Fruit fly (Drosophila melanogaster) whole organism, embryonic: Measurements from ENCODE around the gene mod.

Experiments used
- Atf6 ChIP-seq: fragments of 200-800 bp; sonication (Bioruptor generic); IDR thresholded peaks from 2 replicates; pipeline ENCODE4 v1.3.6; 2022; ENCODE audit warnings: missing biosample characterization, missing genetic modification characterization
- BEAF-32 ChIP-seq: fragments of 200-800 bp; sonication (Bioruptor generic); optimal IDR thresholded peaks from 3 replicates; lab custom pipeline; 2017; ENCODE audit warnings: missing biosample characterization, missing genetic modification characterization, mild to moderate bottlenecking, moderate library complexity, missing genetic modification reagents
- CG10267 ChIP-seq: fragments of 200-800 bp; sonication (Bioruptor generic); optimal IDR thresholded peaks from 2 replicates; lab custom pipeline; 2018; ENCODE audit warnings: missing biosample characterization, mild to moderate bottlenecking, missing genetic modification characterization, moderate library complexity
- CG11504 ChIP-seq: fragments of 200-800 bp; sonication (Bioruptor generic); optimal IDR thresholded peaks from 3 replicates; lab custom pipeline; 2019; ENCODE audit warnings: missing biosample characterization, mild to moderate bottlenecking, missing genetic modification characterization, moderate library complexity
- CG12659 ChIP-seq: fragments of 200-800 bp; sonication (Bioruptor generic); optimal IDR thresholded peaks from 3 replicates; lab custom pipeline; 2017; ENCODE audit warnings: mild to moderate bottlenecking, missing biosample characterization, missing genetic modification reagents, missing genetic modification characterization
- CG14710 ChIP-seq: fragments of 200-800 bp; sonication (Bioruptor generic); optimal IDR thresholded peaks from 3 replicates; lab custom pipeline; 2019; ENCODE audit warnings: missing biosample characterization, mild to moderate bottlenecking, missing genetic modification characterization, moderate library complexity
- CG1529 ChIP-seq: fragments of 200-800 bp; sonication (Bioruptor generic); optimal IDR thresholded peaks from 3 replicates; lab custom pipeline; 2018; ENCODE audit warnings: missing biosample characterization, missing genetic modification characterization
- CG1603 ChIP-seq: fragments of 200-800 bp; sonication (Bioruptor generic); optimal IDR thresholded peaks from 2 replicates; lab custom pipeline; 2019; ENCODE audit warnings: missing biosample characterization, mild to moderate bottlenecking, missing genetic modification characterization, moderate library complexity
- CG2712 ChIP-seq: fragments of 200-800 bp; optimal IDR thresholded peaks from 3 replicates; lab custom pipeline; 2019; ENCODE audit warnings: missing biosample characterization, mild to moderate bottlenecking, missing genetic modification characterization, moderate library complexity
- CG30020 ChIP-seq: fragments of 200-800 bp; optimal IDR thresholded peaks from 2 replicates; lab custom pipeline; 2019; ENCODE audit warnings: missing biosample characterization, mild to moderate bottlenecking, missing genetic modification characterization, moderate library complexity
- CG3847 ChIP-seq: fragments of 200-800 bp; sonication (Bioruptor generic); IDR thresholded peaks from 2 replicates; pipeline ENCODE4 v1.3.6; 2022; ENCODE audit warnings: missing biosample characterization, missing genetic modification characterization
- CG7963 ChIP-seq: fragments of 200-800 bp; sonication (Bioruptor generic); IDR thresholded peaks from 3 replicates; pipeline ENCODE4 v1.3.6; 2022; ENCODE audit warnings: missing biosample characterization, missing genetic modification characterization; ENCODE audit not compliant: partially characterized antibody
- CG8290 ChIP-seq, 3 experiments: fragments of 200-800 bp; sonication (Bioruptor generic); optimal IDR thresholded peaks; 2 replicates each; lab custom pipeline; 2016 to 2019; ENCODE audit warnings: missing biosample characterization in 3 of 3, missing genetic modification characterization in 3 of 3, mild to moderate bottlenecking in 2 of 3, moderate library complexity in 1 of 3
- CG9797 ChIP-seq: fragments of 200-800 bp; sonication (Bioruptor generic); optimal IDR thresholded peaks from 3 replicates; lab custom pipeline; 2018; ENCODE audit warnings: missing biosample characterization, mild to moderate bottlenecking, missing genetic modification characterization
- D19A ChIP-seq: fragments of 200-800 bp; optimal IDR thresholded peaks from 3 replicates; lab custom pipeline; 2019; ENCODE audit warnings: missing biosample characterization, mild to moderate bottlenecking, missing genetic modification characterization, moderate library complexity
- Dip3 ChIP-seq: fragments of 200-800 bp; sonication (Bioruptor generic); optimal IDR thresholded peaks from 3 replicates; lab custom pipeline; 2016; ENCODE audit warnings: missing biosample characterization, missing genetic modification characterization
- Ets97D ChIP-seq: fragments of 200-800 bp; sonication (Bioruptor generic); optimal IDR thresholded peaks from 3 replicates; lab custom pipeline; 2016; ENCODE audit warnings: missing biosample characterization, missing genetic modification characterization
- HmgD ChIP-seq: fragments of 200-800 bp; sonication (Bioruptor generic); optimal IDR thresholded peaks from 3 replicates; lab custom pipeline; 2016; ENCODE audit warnings: missing biosample characterization, missing genetic modification characterization
- Hr39 ChIP-seq: fragments of >200 bp; optimal IDR thresholded peaks from 2 replicates; lab custom pipeline; 2017
- Med ChIP-seq: fragments of 200-800 bp; sonication (Bioruptor generic); peaks from one replicate; lab custom pipeline; 2016; ENCODE audit warnings: missing biosample characterization, missing genetic modification characterization, mild to moderate bottlenecking, inconsistent platforms, moderate library complexity
- Meics ChIP-seq: fragments of 200-800 bp; sonication (Bioruptor generic); optimal IDR thresholded peaks from 2 replicates; lab custom pipeline; 2017; ENCODE audit warnings: missing biosample characterization, mild to moderate bottlenecking, missing genetic modification characterization
- Nf-YB ChIP-seq: fragments of 200-800 bp; sonication (Bioruptor generic); optimal IDR thresholded peaks from 3 replicates; lab custom pipeline; 2019; ENCODE audit warnings: missing biosample characterization, mild to moderate bottlenecking, missing genetic modification characterization, moderate library complexity
- PHDP ChIP-seq: fragments of 200-800 bp; sonication (Bioruptor generic); optimal IDR thresholded peaks from 3 replicates; lab custom pipeline; 2018; ENCODE audit warnings: missing biosample characterization, mild to moderate bottlenecking, missing genetic modification characterization, moderate library complexity
- Sin3A ChIP-seq: fragments of >200 bp; optimal IDR thresholded peaks from 2 replicates; lab custom pipeline; 2018
- Spps ChIP-seq: fragments of 200-800 bp; sonication (Bioruptor generic); optimal IDR thresholded peaks from 2 replicates; lab custom pipeline; 2018; ENCODE audit warnings: missing biosample characterization, mild to moderate bottlenecking, missing genetic modification characterization
- abd-A ChIP-seq: fragments of 200-800 bp; sonication (Bioruptor generic); optimal IDR thresholded peaks from 3 replicates; lab custom pipeline; 2019; ENCODE audit warnings: missing biosample characterization, mild to moderate bottlenecking, missing genetic modification characterization, moderate library complexity
- amos ChIP-seq: fragments of 200-800 bp; sonication (Bioruptor generic); IDR thresholded peaks from 2 replicates; pipeline ENCODE4 v1.3.6; 2022; ENCODE audit warnings: missing biosample characterization, missing genetic modification characterization; ENCODE audit not compliant: partially characterized antibody
- aop ChIP-seq: fragments of 200-800 bp; sonication (Bioruptor generic); IDR thresholded peaks from 2 replicates; pipeline ENCODE4 v1.3.6; 2022; ENCODE audit warnings: missing biosample characterization, missing genetic modification characterization
- ap ChIP-seq: fragments of 200-800 bp; sonication (Bioruptor generic); IDR thresholded peaks from 2 replicates; pipeline ENCODE4 v1.3.6; 2022; ENCODE audit warnings: missing biosample characterization, missing genetic modification characterization
- bsh ChIP-seq, 2 experiments: fragments of 200-800 bp; sonication (Bioruptor generic); optimal IDR thresholded peaks; 2 replicates each; lab custom pipeline; 2017 to 2018; ENCODE audit warnings: mild to moderate bottlenecking in 2 of 2, missing biosample characterization in 2 of 2, missing genetic modification characterization in 2 of 2, moderate library complexity in 1 of 2
- cato ChIP-seq: fragments of 200-800 bp; sonication (Bioruptor generic); optimal IDR thresholded peaks from 2 replicates; lab custom pipeline; 2016; ENCODE audit warnings: missing biosample characterization, missing genetic modification characterization, borderline replicate concordance
- chn ChIP-seq: fragments of 200-800 bp; sonication (Bioruptor generic); optimal IDR thresholded peaks from 2 replicates; lab custom pipeline; 2016; ENCODE audit warnings: missing biosample characterization, missing genetic modification characterization
- crp ChIP-seq, 2 experiments: fragments of 200-800 bp; sonication (Bioruptor generic); optimal IDR thresholded peaks; 2 replicates in 1 of 2; 3 replicates in 1 of 2; lab custom pipeline; 2017; ENCODE audit warnings: missing biosample characterization in 2 of 2, missing genetic modification characterization in 2 of 2, mild to moderate bottlenecking in 1 of 2, moderate library complexity in 1 of 2
- da ChIP-seq: fragments of 200-800 bp; sonication (Bioruptor generic); optimal IDR thresholded peaks from 2 replicates; lab custom pipeline; 2016; ENCODE audit warnings: missing biosample characterization, missing genetic modification characterization
- emc ChIP-seq: fragments of 200-800 bp; sonication (Bioruptor generic); optimal IDR thresholded peaks from 2 replicates; lab custom pipeline; 2016; ENCODE audit warnings: missing biosample characterization, missing genetic modification characterization
- eve ChIP-seq, 2 experiments: fragments of >200 bp; optimal IDR thresholded peaks; 2 replicates each; lab custom pipeline; 2017; ENCODE audit warnings: missing biosample characterization in 2 of 2, missing genetic modification characterization in 2 of 2
- fu2 ChIP-seq: fragments of 200-800 bp; sonication (Bioruptor generic); optimal IDR thresholded peaks from 2 replicates; lab custom pipeline; 2016; ENCODE audit warnings: missing biosample characterization, missing genetic modification characterization
- gcm2 ChIP-seq: fragments of 200-800 bp; sonication (Bioruptor generic); optimal IDR thresholded peaks from 2 replicates; lab custom pipeline; 2016; ENCODE audit warnings: missing biosample characterization, missing genetic modification characterization
- gsb-n ChIP-seq: fragments of 200-800 bp; sonication (Bioruptor generic); optimal IDR thresholded peaks from 3 replicates; lab custom pipeline; 2018; ENCODE audit warnings: missing biosample characterization, mild to moderate bottlenecking, missing genetic modification characterization
- insv ChIP-seq, 2 experiments: fragments of 200-800 bp; sonication (Bioruptor generic); optimal IDR thresholded peaks; 3 replicates each; lab custom pipeline; 2016 to 2018; ENCODE audit warnings: missing biosample characterization in 2 of 2, missing genetic modification characterization in 2 of 2
- kni ChIP-seq: fragments of 200-800 bp; sonication (Bioruptor generic); optimal IDR thresholded peaks from 3 replicates; lab custom pipeline; 2017; ENCODE audit warnings: mild to moderate bottlenecking, missing biosample characterization, missing genetic modification reagents, missing genetic modification characterization
- nerfin-1 ChIP-seq: fragments of 200-800 bp; sonication (Bioruptor generic); optimal IDR thresholded peaks from 3 replicates; lab custom pipeline; 2019; ENCODE audit warnings: missing biosample characterization, mild to moderate bottlenecking, missing genetic modification characterization, moderate library complexity
- pb ChIP-seq: fragments of 200-800 bp; sonication (Bioruptor generic); optimal IDR thresholded peaks from 3 replicates; lab custom pipeline; 2016; ENCODE audit warnings: missing biosample characterization, missing genetic modification characterization
- psq ChIP-seq: fragments of 200-800 bp; sonication (Bioruptor generic); optimal IDR thresholded peaks from 2 replicates; lab custom pipeline; 2017; ENCODE audit warnings: missing biosample characterization, missing genetic modification characterization
- row ChIP-seq: fragments of 200-800 bp; sonication (Bioruptor generic); IDR thresholded peaks from 3 replicates; pipeline ENCODE4 v1.3.6; 2022; ENCODE audit warnings: missing biosample characterization, missing genetic modification characterization
- run ChIP-seq: fragments of 200-800 bp; sonication (Bioruptor generic); optimal IDR thresholded peaks from 3 replicates; lab custom pipeline; 2018; ENCODE audit warnings: missing biosample characterization, mild to moderate bottlenecking, missing genetic modification characterization
- sug ChIP-seq: fragments of 200-800 bp; optimal IDR thresholded peaks from 2 replicates; lab custom pipeline; 2019; ENCODE audit warnings: missing biosample characterization, mild to moderate bottlenecking, missing genetic modification characterization, moderate library complexity
- tup ChIP-seq: fragments of 200-800 bp; sonication (Bioruptor generic); optimal IDR thresholded peaks from 2 replicates; lab custom pipeline; 2016; ENCODE audit warnings: missing biosample characterization, mild to moderate bottlenecking, missing genetic modification characterization, moderate library complexity
- unpg ChIP-seq: fragments of 200-800 bp; sonication (Bioruptor generic); optimal IDR thresholded peaks from 3 replicates; lab custom pipeline; 2018; ENCODE audit warnings: missing biosample characterization, mild to moderate bottlenecking, missing genetic modification characterization, moderate library complexity
- zf30C ChIP-seq: fragments of 200-800 bp; sonication (Bioruptor generic); optimal IDR thresholded peaks from 3 replicates; lab custom pipeline; 2018; ENCODE audit warnings: missing biosample characterization, mild to moderate bottlenecking, missing genetic modification characterization

Gene mod

DNA sequence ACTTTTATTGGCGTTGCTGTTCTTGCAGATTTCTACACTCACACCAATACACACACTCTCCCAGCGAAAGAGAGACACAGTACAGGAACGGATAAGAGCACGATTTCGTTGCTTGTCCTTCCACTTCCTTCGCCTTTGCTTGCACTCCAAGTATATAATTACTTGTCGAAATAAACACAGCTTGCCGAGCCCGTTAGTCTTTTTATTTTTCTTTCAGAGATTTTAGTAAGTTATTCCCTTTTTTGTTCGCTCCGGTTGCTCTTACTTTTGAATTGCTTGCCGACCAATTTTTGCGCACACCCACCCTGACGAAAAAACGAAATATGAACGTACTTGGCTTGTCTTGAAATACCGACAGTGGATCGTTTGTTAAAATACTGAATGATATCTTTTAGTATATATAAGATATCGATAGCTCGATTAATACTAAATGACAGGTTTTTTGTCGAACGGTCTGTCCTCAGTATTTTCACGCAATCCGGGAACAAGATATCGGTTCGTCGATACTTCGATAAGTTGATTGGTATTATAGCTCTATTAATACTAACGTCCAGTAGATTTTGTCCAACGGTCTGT is 16.3 kb downstream of the mod start, which contains the start of gene Map205:
Gene Map205 (minus strand): TSS at position 332 of the 576 bp plus-strand sequence.
- TF ChIP-seq Meics (GFP tag; lab: Kevin White, UChicago) (no peak), CG1529 (GFP tag; lab: Kevin White, UChicago) (no peak), unpg (GFP tag; lab: Kevin White, UChicago) (peak; percentile 24), Dip3 (GFP tag; lab: Kevin White, UChicago) (no peak), PHDP (tag; lab: Kevin White, UChicago) (peak; percentile 50), kni (GFP tag; lab: Kevin White, UChicago) (peak; percentile 7), HmgD (GFP tag; lab: Kevin White, UChicago) (no peak), fu2 (GFP tag; lab: Kevin White, UChicago) (no peak), row (GFP tag; lab: Robert Waterston, UW) (no peak), CG8290 (GFP tag; optimal IDR thresholded peaks at IDR 0.05; lab: Kevin White, UChicago) (peak; percentile 9), CG8290 (tag; optimal IDR thresholded peaks at IDR 0.05; lab: Kevin White, UChicago) (peak in 1 of 2 experiments; percentile 84), eve (GFP tag; optimal IDR thresholded peaks at IDR 0.05; lab: Kevin White, UChicago) (peak in 1 of 2 experiments; percentile 68), CG9797 (GFP tag; lab: Kevin White, UChicago) (peak; percentile 100), psq (GFP tag; lab: Kevin White, UChicago) (peak; percentile 5), sug (tag; lab: Kevin White, UChicago) (peak; percentile 31), bsh (GFP tag; optimal IDR thresholded peaks at IDR 0.05; lab: Kevin White, UChicago) (peak; percentile 15 to 29), CG2712 (tag; lab: Kevin White, UChicago) (peak; percentile 66), run (tag; lab: Kevin White, UChicago) (no peak), Spps (tag; lab: Kevin White, UChicago) (peak; percentile 44), aop (GFP tag; lab: Robert Waterston, UW) (no peak), CG3847 (GFP tag; lab: Robert Waterston, UW) (no peak), BEAF-32 (GFP tag; lab: Kevin White, UChicago) (peak; percentile 96), Nf-YB (GFP tag; lab: Kevin White, UChicago) (peak; percentile 26), Hr39 (lab: Kevin White, UChicago) (no peak), crp (GFP tag; optimal IDR thresholded peaks at IDR 0.05; lab: Kevin White, UChicago) (no peak), chn (peak; percentile 8), CG7963 (GFP tag; lab: Robert Waterston, UW) (no peak), CG30020 (peak; percentile 77), pb (peak; percentile 4), CG1603 (tag; lab: Kevin White, UChicago) (peak; percentile 88), abd-A (peak; percentile 79), CG11504 (peak; percentile 21), Atf6 (GFP tag; lab: Robert Waterston, UW) (no peak), Med (GFP tag; lab: Kevin White, UChicago) (peak; percentile 85), amos (GFP tag; lab: Robert Waterston, UW) (no peak), cato (GFP tag; lab: Kevin White, UChicago) (no peak), insv (GFP tag; optimal IDR thresholded peaks at IDR 0.05; lab: Kevin White, UChicago) (peak in 1 of 2 experiments; percentile 4), gsb-n (tag; lab: Kevin White, UChicago) (peak; percentile 36), CG10267 (peak; percentile 79), emc (GFP tag; lab: Kevin White, UChicago) (no peak), tup (GFP tag; lab: Kevin White, UChicago) (no peak), zf30C (GFP tag; lab: Kevin White, UChicago) (no peak), nerfin-1 (tag; lab: Kevin White, UChicago) (peak; percentile 53), CG14710 (tag; lab: Kevin White, UChicago) (peak; percentile 80), Sin3A (lab: Kevin White, UChicago) (peak; percentile 40), gcm2 (GFP tag; lab: Kevin White, UChicago) (no peak), CG12659 (GFP tag; lab: Kevin White, UChicago) (peak; percentile 97), Ets97D (GFP tag; lab: Kevin White, UChicago) (peak; percentile 94), da (no peak), D19A (tag; lab: Kevin White, UChicago) (no peak), ap (GFP tag; lab: Robert Waterston, UW) (no peak)
